Worm (Caenorhabditis elegans): ENCODE measurements around the gene arrd-9.

arrd-9 gene

DNA sequence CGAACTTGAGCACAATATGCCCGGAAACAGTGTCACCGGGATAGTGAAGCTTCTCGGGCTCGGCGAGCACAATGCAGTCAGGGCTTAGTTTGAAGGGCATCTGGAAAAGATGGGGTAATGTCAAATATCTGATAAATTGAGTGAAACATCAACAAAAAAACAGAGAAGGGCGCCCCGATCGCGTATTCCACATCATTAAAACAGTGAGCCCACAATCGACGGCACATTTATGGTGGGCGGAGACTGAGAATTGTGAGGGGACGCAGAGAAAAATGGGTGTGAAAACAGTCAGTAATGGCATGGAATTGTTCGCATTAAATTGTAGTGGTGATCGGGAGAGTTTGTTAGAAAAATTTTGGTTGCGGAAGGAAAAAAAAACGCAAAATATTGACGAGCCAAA is at the start of gene arrd-9:
Gene arrd-9, minus strand, starts transcription at position 101 of the 400 bp plus-strand sequence.
- TF ChIP-seq tab-1 (GFP tag; IDR thresholded peaks at IDR 0.05), result no peak
- no peak for TF ChIP-seq ref-1 (GFP tag; conservative IDR thresholded peaks at IDR 0.05)
- no peak for TF ChIP-seq cog-1 (tag; optimal IDR thresholded peaks at IDR 0.05)
- no peak for TF ChIP-seq T22C8.4 (GFP tag; IDR thresholded peaks at IDR 0.05)
- TF ChIP-seq flt-1 (GFP tag; IDR thresholded peaks at IDR 0.05), result no peak

DNA sequence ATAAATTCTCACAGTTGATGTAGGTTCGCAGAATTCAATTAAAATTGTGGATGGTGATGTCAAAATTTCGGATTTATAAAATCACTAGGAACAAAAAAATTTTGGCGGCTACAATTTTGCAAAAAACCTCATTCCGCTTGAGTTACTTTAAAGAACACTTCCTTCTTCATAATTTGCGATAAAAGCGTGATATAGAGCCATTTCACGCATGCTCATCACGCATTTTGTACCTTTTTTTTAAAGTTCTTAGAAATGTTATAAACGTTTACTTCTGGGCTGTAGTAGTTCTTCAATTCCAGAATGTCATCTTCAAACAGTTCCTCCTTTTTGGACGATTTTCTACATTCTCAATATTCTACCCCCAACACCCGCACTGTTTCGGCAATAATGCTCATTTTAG is 47.2 kb upstream of the arrd-9 start, which contains the start of gene srx-119:
Gene srx-119, plus strand, starts transcription at position 301 of the 400 bp plus-strand sequence.
- TF ChIP-seq flt-1 (GFP tag; IDR thresholded peaks at IDR 0.05), result no peak
- TF ChIP-seq tab-1 (GFP tag; IDR thresholded peaks at IDR 0.05), result no peak
- TF ChIP-seq ztf-29 (GFP tag; IDR thresholded peaks at IDR 0.05), result no peak
- no peak for TF ChIP-seq ref-1 (GFP tag; conservative IDR thresholded peaks at IDR 0.05)
- no peak for TF ChIP-seq klf-2 (GFP tag; conservative IDR thresholded peaks at IDR 0.05)
- TF ChIP-seq ztf-23 (GFP tag; IDR thresholded peaks at IDR 0.05), result no peak
- no peak for TF ChIP-seq med-1 (GFP tag; optimal IDR thresholded peaks at IDR 0.05; ENCODE audit: insufficient read depth)
- no peak for TF ChIP-seq cog-1 (tag; optimal IDR thresholded peaks at IDR 0.05)
- TF ChIP-seq T22C8.4 (GFP tag; IDR thresholded peaks at IDR 0.05), result no peak

DNA sequence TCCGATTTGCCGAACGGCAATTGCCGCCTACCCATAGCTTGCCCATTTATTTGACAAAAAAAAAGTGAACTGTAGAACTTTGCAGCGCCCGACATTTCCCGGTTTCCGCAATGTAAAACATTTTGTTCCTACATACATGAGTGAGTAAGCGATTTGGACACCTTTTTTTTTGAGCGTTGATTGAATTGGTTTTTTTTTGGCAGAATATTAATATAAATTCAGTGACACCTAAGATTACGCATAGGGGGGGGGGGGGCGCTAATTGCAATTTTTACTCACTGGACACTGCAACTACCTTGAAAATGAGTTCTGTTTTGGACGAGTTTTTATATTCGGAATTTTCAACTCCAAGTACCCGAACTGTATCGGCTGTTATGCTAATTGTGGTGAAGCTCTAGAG is 44.8 kb upstream of the arrd-9 start, which contains the start of gene srx-118:
Gene srx-118, plus strand, starts transcription at position 301 of the 400 bp plus-strand sequence.
- TF ChIP-seq cog-1 (tag; optimal IDR thresholded peaks at IDR 0.05) (no peak), med-1 (GFP tag; optimal IDR thresholded peaks at IDR 0.05; ENCODE audit: insufficient read depth) (no peak), ref-1 (GFP tag; conservative IDR thresholded peaks at IDR 0.05) (no peak), ztf-29 (GFP tag; IDR thresholded peaks at IDR 0.05) (no peak)

DNA sequence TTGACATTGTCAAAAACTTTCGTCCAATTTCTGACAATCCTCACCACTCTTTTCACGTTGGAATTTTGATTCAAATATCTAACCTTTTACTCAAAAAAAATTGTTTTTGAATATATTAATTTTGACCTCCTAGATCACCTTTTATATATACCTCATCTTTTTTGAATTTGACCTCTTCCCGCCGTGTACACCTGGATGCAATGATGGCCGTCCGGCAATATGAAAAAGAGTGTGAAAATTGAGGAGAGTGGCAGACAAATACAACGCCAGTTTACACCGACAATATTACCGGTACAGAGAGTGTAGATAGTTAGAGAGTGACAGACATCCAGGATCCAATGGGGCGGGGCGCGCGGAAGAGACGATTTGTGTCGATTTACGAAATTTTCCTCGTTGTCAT is 38.9 kb upstream of the arrd-9 start, which contains the start of gene ceh-99:
Gene ceh-99, plus strand, starts transcription at position 366 of the 400 bp plus-strand sequence.
- no peak for TF ChIP-seq klf-2 (GFP tag; conservative IDR thresholded peaks at IDR 0.05)
- TF ChIP-seq flt-1 (GFP tag; IDR thresholded peaks at IDR 0.05), result 0 out of 2 replicates have a peak, but pooled peaks have one; percentile 33

DNA sequence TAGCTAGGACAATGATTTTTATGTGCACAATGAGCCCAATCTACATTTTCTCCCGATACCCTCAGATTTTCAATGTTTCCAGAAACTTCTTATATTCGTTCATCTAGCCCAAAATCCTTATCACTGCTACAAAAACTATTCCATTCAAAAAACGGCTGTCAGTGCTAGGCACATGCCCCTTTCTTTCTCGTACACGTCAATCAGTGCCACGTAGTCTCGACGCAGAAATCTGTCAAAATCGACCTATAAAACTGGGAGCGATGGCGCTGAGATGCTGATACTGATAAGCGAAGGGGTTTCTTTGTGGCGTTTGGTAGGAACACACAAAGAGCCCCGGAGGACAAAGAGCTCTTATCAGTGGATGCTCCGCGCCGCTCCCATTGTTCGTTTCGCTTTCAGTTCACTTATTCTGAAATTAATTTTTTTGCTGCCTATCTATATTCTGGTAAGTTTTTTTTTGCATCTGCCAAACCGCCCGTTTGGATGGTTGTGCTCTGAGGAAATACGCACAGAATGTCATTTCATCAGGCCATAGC is 38.2 kb upstream of the arrd-9 start, which contains the start of gene srh-70:
Gene srh-70, minus strand, starts transcription at position 51 of the 536 bp plus-strand sequence.
- no peak for TF ChIP-seq ztf-29 (GFP tag; IDR thresholded peaks at IDR 0.05)
- no peak for TF ChIP-seq klf-2 (GFP tag; conservative IDR thresholded peaks at IDR 0.05)
- no peak for TF ChIP-seq ztf-23 (GFP tag; IDR thresholded peaks at IDR 0.05)
- TF ChIP-seq flt-1 (GFP tag; IDR thresholded peaks at IDR 0.05), result no peak
- TF ChIP-seq T22C8.4 (GFP tag; IDR thresholded peaks at IDR 0.05), result no peak
- TF ChIP-seq tab-1 (GFP tag; IDR thresholded peaks at IDR 0.05), result no peak
- TF ChIP-seq med-1 (GFP tag; optimal IDR thresholded peaks at IDR 0.05; ENCODE audit: insufficient read depth), result no peak
- TF ChIP-seq cog-1 (tag; optimal IDR thresholded peaks at IDR 0.05), result no peak
- TF ChIP-seq ref-1 (GFP tag; conservative IDR thresholded peaks at IDR 0.05), result no peak

DNA sequence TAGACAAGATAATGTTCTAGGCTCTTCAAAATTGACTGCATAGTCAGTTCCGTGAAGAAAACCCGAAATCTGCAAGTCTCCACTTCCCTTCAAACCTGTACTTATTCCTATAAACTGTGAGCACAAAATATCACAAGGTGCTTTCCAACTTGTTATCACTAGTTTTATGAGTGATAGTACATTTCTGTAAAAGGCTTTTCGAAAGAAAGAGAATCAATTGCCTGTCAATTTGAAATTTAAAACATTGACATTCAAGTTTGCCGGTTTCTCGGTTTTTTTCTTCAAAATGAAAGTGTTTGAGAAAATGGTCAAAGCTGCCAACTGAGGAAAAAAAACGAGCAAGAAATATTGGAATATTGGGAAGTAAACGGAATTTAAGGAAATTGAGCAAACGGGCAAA is 37.3 kb upstream of the arrd-9 start:
- TF ChIP-seq klf-2 (GFP tag; conservative IDR thresholded peaks at IDR 0.05), result no peak
- TF ChIP-seq med-1 (GFP tag; optimal IDR thresholded peaks at IDR 0.05; ENCODE audit: insufficient read depth), result no peak
- TF ChIP-seq T22C8.4 (GFP tag; IDR thresholded peaks at IDR 0.05), result no peak
- TF ChIP-seq ztf-23 (GFP tag; IDR thresholded peaks at IDR 0.05), result no peak
- TF ChIP-seq tab-1 (GFP tag; IDR thresholded peaks at IDR 0.05), result no peak
- TF ChIP-seq ztf-29 (GFP tag; IDR thresholded peaks at IDR 0.05), result no peak

DNA sequence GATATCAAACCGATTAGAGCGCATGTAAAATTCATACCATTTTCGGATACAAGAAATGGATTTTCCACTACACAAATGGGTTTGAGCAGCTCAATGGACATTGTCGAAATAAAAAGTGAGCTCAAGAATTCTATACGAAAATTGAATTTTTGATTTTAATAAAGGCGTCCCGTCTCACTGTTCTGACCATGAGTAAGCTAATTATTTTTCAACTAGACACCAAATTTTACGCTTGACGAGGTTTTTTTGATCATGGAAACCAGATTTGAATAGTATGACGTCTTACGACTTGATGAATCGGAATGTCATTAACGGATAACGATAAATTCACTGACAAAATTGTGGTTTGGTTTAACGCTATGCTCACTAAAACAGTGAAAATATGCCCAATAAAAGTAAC is 35.6 kb upstream of the arrd-9 start, which contains the start of gene srh-61:
Gene srh-61, minus strand, starts transcription at position 101 of the 400 bp plus-strand sequence.
- TF ChIP-seq tab-1 (GFP tag; IDR thresholded peaks at IDR 0.05), result no peak
- TF ChIP-seq ref-1 (GFP tag; conservative IDR thresholded peaks at IDR 0.05), result no peak
- TF ChIP-seq T22C8.4 (GFP tag; IDR thresholded peaks at IDR 0.05), result no peak
- no peak for TF ChIP-seq cog-1 (tag; optimal IDR thresholded peaks at IDR 0.05)
- TF ChIP-seq med-1 (GFP tag; optimal IDR thresholded peaks at IDR 0.05; ENCODE audit: insufficient read depth), result no peak
- TF ChIP-seq ztf-23 (GFP tag; IDR thresholded peaks at IDR 0.05), result no peak
- TF ChIP-seq klf-2 (GFP tag; conservative IDR thresholded peaks at IDR 0.05), result no peak
- TF ChIP-seq flt-1 (GFP tag; IDR thresholded peaks at IDR 0.05), result no peak
- no peak for TF ChIP-seq ztf-29 (GFP tag; IDR thresholded peaks at IDR 0.05)

DNA sequence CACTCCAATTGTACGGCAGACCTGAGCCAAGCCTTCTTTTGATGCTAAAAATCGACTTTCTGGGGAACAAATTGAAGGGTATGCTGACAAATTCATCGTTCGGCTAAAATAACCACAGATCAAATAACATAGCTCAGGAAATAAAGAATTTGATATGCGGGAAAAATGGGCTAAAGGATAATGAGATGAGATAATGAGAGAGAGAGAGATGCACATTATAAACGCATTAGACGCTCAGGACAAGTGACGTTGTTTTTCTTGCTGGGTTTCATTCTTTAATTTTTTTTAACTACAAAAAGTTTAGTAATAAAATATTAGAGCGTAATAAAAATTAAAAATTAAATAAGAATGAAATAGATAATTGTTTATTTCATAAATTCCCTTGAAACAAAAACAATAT is 33.9 kb upstream of the arrd-9 start, which contains the start of gene srh-69:
Gene srh-69, minus strand, starts transcription at position 101 of the 400 bp plus-strand sequence.
- no peak for TF ChIP-seq cog-1 (tag; optimal IDR thresholded peaks at IDR 0.05)
- no peak for TF ChIP-seq tab-1 (GFP tag; IDR thresholded peaks at IDR 0.05)
- TF ChIP-seq klf-2 (GFP tag; conservative IDR thresholded peaks at IDR 0.05), result no peak
- TF ChIP-seq ztf-29 (GFP tag; IDR thresholded peaks at IDR 0.05), result no peak
- TF ChIP-seq ztf-23 (GFP tag; IDR thresholded peaks at IDR 0.05), result no peak
- no peak for TF ChIP-seq flt-1 (GFP tag; IDR thresholded peaks at IDR 0.05)

DNA sequence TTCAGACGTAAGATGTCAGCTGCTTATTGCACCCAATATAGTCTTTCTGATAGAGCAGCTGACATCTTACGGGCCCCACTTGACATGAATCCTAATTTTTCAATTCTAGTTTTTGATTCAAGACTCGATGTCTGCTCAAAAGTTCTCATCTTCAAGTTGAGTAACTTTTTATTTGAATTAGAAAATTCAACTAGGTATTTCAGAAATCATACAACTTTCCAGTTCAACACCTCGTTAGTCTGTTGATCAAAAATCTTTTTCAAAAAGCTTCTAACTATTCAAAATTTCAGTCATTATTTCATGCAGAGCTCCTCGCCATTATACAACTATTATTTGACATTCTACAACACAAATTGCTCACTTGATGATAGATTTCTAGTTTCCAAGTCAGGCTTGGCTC is 31.2 kb upstream of the arrd-9 start, which contains the start of gene srh-73:
Gene srh-73, plus strand, starts transcription at position 301 of the 400 bp plus-strand sequence.
- no peak for TF ChIP-seq T22C8.4 (GFP tag; IDR thresholded peaks at IDR 0.05)
- TF ChIP-seq med-1 (GFP tag; optimal IDR thresholded peaks at IDR 0.05; ENCODE audit: insufficient read depth), result no peak

DNA sequence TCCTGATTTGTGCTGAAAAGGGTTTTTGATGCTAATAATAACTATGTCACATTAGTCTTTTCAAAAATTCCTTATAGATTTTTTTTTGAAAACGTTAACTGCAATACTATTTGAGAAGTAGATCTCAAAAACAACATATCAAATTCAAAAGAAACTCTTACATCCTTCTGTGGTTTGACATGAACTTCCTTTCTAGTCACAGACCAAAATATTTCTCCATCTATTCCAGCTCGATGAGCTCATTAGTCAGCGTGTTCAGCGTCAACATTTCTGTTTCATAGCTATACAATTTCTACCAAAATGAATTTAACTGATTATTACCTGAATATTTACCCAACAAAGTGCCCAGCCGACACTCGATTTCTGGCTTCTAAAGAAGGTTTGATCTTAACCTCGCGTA is 27.9 kb upstream of the arrd-9 start, which contains the start of gene srh-67:
Gene srh-67, plus strand, starts transcription at position 301 of the 400 bp plus-strand sequence.
- no peak for TF ChIP-seq cog-1 (tag; optimal IDR thresholded peaks at IDR 0.05)
- TF ChIP-seq T22C8.4 (GFP tag; IDR thresholded peaks at IDR 0.05), result no peak
- no peak for TF ChIP-seq med-1 (GFP tag; optimal IDR thresholded peaks at IDR 0.05; ENCODE audit: insufficient read depth)
- no peak for TF ChIP-seq klf-2 (GFP tag; conservative IDR thresholded peaks at IDR 0.05)
- no peak for TF ChIP-seq tab-1 (GFP tag; IDR thresholded peaks at IDR 0.05)
- no peak for TF ChIP-seq flt-1 (GFP tag; IDR thresholded peaks at IDR 0.05)
- TF ChIP-seq ztf-23 (GFP tag; IDR thresholded peaks at IDR 0.05), result no peak
- no peak for TF ChIP-seq ztf-29 (GFP tag; IDR thresholded peaks at IDR 0.05)
